Comparison of ENCODE assay signal across 5 fruit fly cellular contexts in the genomic region with DNA sequence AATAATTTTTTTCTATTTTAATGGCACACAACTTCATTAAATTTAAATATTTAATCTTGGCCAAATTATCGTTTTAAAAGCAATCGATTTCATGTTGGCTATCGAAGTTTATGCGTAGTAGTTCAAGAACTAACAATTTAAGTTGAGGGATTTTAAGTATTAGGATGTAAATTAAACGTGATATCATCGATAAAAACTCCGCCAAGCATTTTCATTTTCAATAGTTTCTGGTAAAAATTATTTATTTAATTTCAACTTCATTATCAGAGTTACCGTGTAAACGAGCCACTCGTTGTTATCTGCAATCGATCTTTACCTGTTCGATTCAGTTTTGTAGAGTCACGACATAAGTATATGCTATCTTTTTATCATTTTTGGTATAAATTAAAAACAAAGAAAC.
TF ChIP-seq lines count a peak whose summit lies in the region.

No protein-coding gene starts in this region.

TF ChIP-seq in whole organism, adult, 20 proteins besides CTCF, POLR2A, EP300 and RAD21 (continued from another document):
- TF ChIP-seq CG11617 (GFP tag; optimal IDR thresholded peaks at IDR 0.05; lab: Kevin White, UChicago) (peak; percentile 97), CG12768 (GFP tag; optimal IDR thresholded peaks at IDR 0.05; lab: Kevin White, UChicago) (peak; percentile 98), Crg-1 (GFP tag; optimal IDR thresholded peaks at IDR 0.05; lab: Kevin White, UChicago) (peak; percentile 85)

TF ChIP-seq in whole organism, embryonic, 481 proteins besides CTCF, POLR2A, EP300 and RAD21 (continued from another document and continues in another):
- TF ChIP-seq CG6689 (GFP tag; IDR thresholded peaks at IDR 0.05; lab: Robert Waterston, UW) (peak; percentile 97), ERR (GFP tag; optimal IDR thresholded peaks at IDR 0.05; lab: Kevin White, UChicago) (peak; percentile 92), CG4707 (GFP tag; optimal IDR thresholded peaks at IDR 0.05; lab: Kevin White, UChicago) (peak; percentile 94), odd (GFP tag; optimal IDR thresholded peaks at IDR 0.05; lab: Kevin White, UChicago) (peak; percentile 96), CG4854 (GFP tag; optimal IDR thresholded peaks at IDR 0.05; lab: Kevin White, UChicago) (peak; percentile 99), HmgZ (tag; optimal IDR thresholded peaks at IDR 0.05; lab: Kevin White, UChicago) (peak; percentile 98), eve (GFP tag; optimal IDR thresholded peaks at IDR 0.05; lab: Kevin White, UChicago) (no peak), CG13775 (GFP tag; optimal IDR thresholded peaks at IDR 0.05; lab: Kevin White, UChicago) (peak; percentile 96), nom (GFP tag; optimal IDR thresholded peaks at IDR 0.05; lab: Kevin White, UChicago) (peak; percentile 99), bcd (GFP tag; optimal IDR thresholded peaks at IDR 0.05; lab: Kevin White, UChicago) (peak; percentile 97), Kr (GFP tag; optimal IDR thresholded peaks at IDR 0.05; lab: Kevin White, UChicago) (peak; percentile 36), CG3847 (GFP tag; IDR thresholded peaks at IDR 0.05; lab: Robert Waterston, UW) (peak; percentile 94), eyg (GFP tag; optimal IDR thresholded peaks at IDR 0.05; lab: Kevin White, UChicago) (peak; percentile 91), inv (GFP tag; IDR thresholded peaks at IDR 0.05; lab: Robert Waterston, UW; ENCODE audit: partially characterized antibody) (no peak), HLH54F (GFP tag; optimal IDR thresholded peaks at IDR 0.05; lab: Kevin White, UChicago) (peak; percentile 89), CG2875 (GFP tag; optimal IDR thresholded peaks at IDR 0.05; lab: Kevin White, UChicago) (peak; percentile 94), fru (optimal IDR thresholded peaks at IDR 0.05; lab: Kevin White, UChicago) (no peak), tll (GFP tag; optimal IDR thresholded peaks at IDR 0.05; lab: Kevin White, UChicago) (peak in 1 of 2 experiments; percentile 76), br (optimal IDR thresholded peaks at IDR 0.05; lab: Kevin White, UChicago) (no peak), mld (GFP tag; IDR thresholded peaks at IDR 0.05; lab: Robert Waterston, UW; ENCODE audit: partially characterized antibody) (no peak), jumu (GFP tag; optimal IDR thresholded peaks at IDR 0.05; lab: Kevin White, UChicago) (peak; percentile 88), CG1603 (tag; optimal IDR thresholded peaks at IDR 0.05; lab: Kevin White, UChicago) (peak; percentile 97), corto (GFP tag; optimal IDR thresholded peaks at IDR 0.05; lab: Kevin White, UChicago) (peak; percentile 82), CG32767 (GFP tag; IDR thresholded peaks at IDR 0.05; lab: Robert Waterston, UW) (peak; percentile 93), CG13123 (GFP tag; optimal IDR thresholded peaks at IDR 0.05; lab: Kevin White, UChicago) (peak; percentile 84), aop (GFP tag; IDR thresholded peaks at IDR 0.05; lab: Robert Waterston, UW) (peak; percentile 90), pb (GFP tag; optimal IDR thresholded peaks at IDR 0.05; lab: Kevin White, UChicago) (peak; percentile 86), tio (GFP tag; optimal IDR thresholded peaks at IDR 0.05; lab: Kevin White, UChicago) (no peak), Camta (GFP tag; optimal IDR thresholded peaks at IDR 0.05; lab: Kevin White, UChicago) (peak; percentile 96), CG16863 (GFP tag; optimal IDR thresholded peaks at IDR 0.05; lab: Kevin White, UChicago) (peak; percentile 93), shn (GFP tag; optimal IDR thresholded peaks at IDR 0.05; lab: Kevin White, UChicago) (peak; percentile 75)

TF ChIP-seq in whole organism, prepupa, 60 proteins besides CTCF, POLR2A, EP300 and RAD21 (continued from another document and continues in another):
- TF ChIP-seq fkh (GFP tag; optimal IDR thresholded peaks at IDR 0.05; lab: Kevin White, UChicago) (peak; percentile 73), net (GFP tag; optimal IDR thresholded peaks at IDR 0.05; lab: Kevin White, UChicago) (peak; percentile 94), CG34406 (GFP tag; optimal IDR thresholded peaks at IDR 0.05; lab: Kevin White, UChicago) (peak; percentile 97), Met (GFP tag; optimal IDR thresholded peaks at IDR 0.05; lab: Kevin White, UChicago) (peak; percentile 97), CG11902 (GFP tag; optimal IDR thresholded peaks at IDR 0.05; lab: Kevin White, UChicago) (peak; percentile 96), CG8119 (GFP tag; IDR thresholded peaks at IDR 0.05; lab: Robert Waterston, UW) (peak; percentile 94), Blimp-1 (GFP tag; optimal IDR thresholded peaks at IDR 0.05; lab: Kevin White, UChicago) (peak; percentile 93), CG7368 (GFP tag; optimal IDR thresholded peaks at IDR 0.05; lab: Kevin White, UChicago) (peak; percentile 98), lz (GFP tag; optimal IDR thresholded peaks at IDR 0.05; lab: Kevin White, UChicago) (peak; percentile 97), svp (GFP tag; lab: Kevin White, UChicago) (peak; percentile 99), Ets96B (tag; optimal IDR thresholded peaks at IDR 0.05; lab: Kevin White, UChicago) (peak; percentile 98), fd85E (GFP tag; optimal IDR thresholded peaks at IDR 0.05; lab: Kevin White, UChicago) (peak; percentile 97), Ets21C (GFP tag; optimal IDR thresholded peaks at IDR 0.05; lab: Kevin White, UChicago) (peak; percentile 92), CG16779 (tag; optimal IDR thresholded peaks at IDR 0.05; lab: Kevin White, UChicago) (peak; percentile 92), fd59A (GFP tag; optimal IDR thresholded peaks at IDR 0.05; lab: Kevin White, UChicago) (peak; percentile 91), vri (GFP tag; optimal IDR thresholded peaks at IDR 0.05; lab: Kevin White, UChicago) (peak; percentile 95), CG11294 (GFP tag; IDR thresholded peaks at IDR 0.05; lab: Robert Waterston, UW) (peak; percentile 75), CG6276 (GFP tag; optimal IDR thresholded peaks at IDR 0.05; lab: Kevin White, UChicago) (peak; percentile 94), CG10669 (GFP tag; optimal IDR thresholded peaks at IDR 0.05; lab: Kevin White, UChicago) (peak; percentile 96), CG11762 (GFP tag; optimal IDR thresholded peaks at IDR 0.05; lab: Kevin White, UChicago; ENCODE audit: insufficient read depth) (peak; percentile 99), cyc (GFP tag; optimal IDR thresholded peaks at IDR 0.05; lab: Kevin White, UChicago) (peak; percentile 99), achi (GFP tag; optimal IDR thresholded peaks at IDR 0.05; lab: Kevin White, UChicago) (peak; percentile 94), Gug (GFP tag; IDR thresholded peaks at IDR 0.05; lab: Robert Waterston, UW) (peak; percentile 85), OdsH (GFP tag; optimal IDR thresholded peaks at IDR 0.05; lab: Kevin White, UChicago) (peak; percentile 95), Eip75B (GFP tag; optimal IDR thresholded peaks at IDR 0.05; lab: Kevin White, UChicago) (peak; percentile 95), salr (GFP tag; optimal IDR thresholded peaks at IDR 0.05; lab: Kevin White, UChicago) (peak in 1 of 2 experiments; percentile 94), Sox15 (GFP tag; optimal IDR thresholded peaks at IDR 0.05; lab: Kevin White, UChicago) (peak; percentile 90), Hr39 (GFP tag; optimal IDR thresholded peaks at IDR 0.05; lab: Kevin White, UChicago) (peak; percentile 94), CG10631 (GFP tag; optimal IDR thresholded peaks at IDR 0.05; lab: Kevin White, UChicago) (peak; percentile 91), Sox14 (GFP tag; optimal IDR thresholded peaks at IDR 0.05; lab: Kevin White, UChicago) (peak; percentile 96), CG8632 (GFP tag; optimal IDR thresholded peaks at IDR 0.05; lab: Kevin White, UChicago) (peak; percentile 97)

TF ChIP-seq in whole organism, pupa, 21 proteins besides CTCF, POLR2A, EP300 and RAD21 (continued from another document):
- TF ChIP-seq CG4496 (GFP tag; IDR thresholded peaks at IDR 0.05; lab: Robert Waterston, UW): no peak

TF ChIP-seq in whole organism, wandering third instar larva, 38 proteins besides CTCF, POLR2A, EP300 and RAD21 (continued from another document):
- peak; percentile 94 for TF ChIP-seq CG32264 (GFP tag; optimal IDR thresholded peaks at IDR 0.05; lab: Kevin White, UChicago)
- no peak for TF ChIP-seq Myc (optimal IDR thresholded peaks at IDR 0.05; lab: Kevin White, UChicago)
- peak; percentile 90 for TF ChIP-seq Rel (GFP tag; optimal IDR thresholded peaks at IDR 0.05; lab: Kevin White, UChicago)
- TF ChIP-seq Rel (tag; optimal IDR thresholded peaks at IDR 0.05; lab: Kevin White, UChicago): peak; percentile 93
- peak; percentile 86 for TF ChIP-seq woc (GFP tag; optimal IDR thresholded peaks at IDR 0.05; lab: Kevin White, UChicago)
- TF ChIP-seq Sp1 (GFP tag; optimal IDR thresholded peaks at IDR 0.05; lab: Kevin White, UChicago): peak; percentile 99
- peak; percentile 59 for TF ChIP-seq Mio (GFP tag; optimal IDR thresholded peaks at IDR 0.05; lab: Kevin White, UChicago)
- no peak for TF ChIP-seq Dif (GFP tag; optimal IDR thresholded peaks at IDR 0.05; lab: Kevin White, UChicago; ENCODE audit: partially characterized antibody)
- TF ChIP-seq foxo (GFP tag; optimal IDR thresholded peaks at IDR 0.05; lab: Kevin White, UChicago): peak; percentile 89 to 96
- no peak for TF ChIP-seq tai (GFP tag; optimal IDR thresholded peaks at IDR 0.05; lab: Kevin White, UChicago)
- TF ChIP-seq brk (GFP tag; optimal IDR thresholded peaks at IDR 0.05; lab: Kevin White, UChicago): peak; percentile 95
- peak; percentile 99 for TF ChIP-seq dmrt93B (GFP tag; optimal IDR thresholded peaks at IDR 0.05; lab: Kevin White, UChicago)
- peak; percentile 97 for TF ChIP-seq rgr (GFP tag; optimal IDR thresholded peaks at IDR 0.05; lab: Kevin White, UChicago)
- peak; percentile 89 for TF ChIP-seq ey (GFP tag; optimal IDR thresholded peaks at IDR 0.05; lab: Kevin White, UChicago)
